Fruit fly (Drosophila melanogaster) whole organism, adult: ENCODE results near the gene dcma.

Source experiments
- CG11617 ChIP-seq: fragments of 200-800 bp; sonication (Bioruptor generic); optimal IDR thresholded peaks from 2 replicates; lab custom pipeline; 2017; ENCODE audit warnings: mild to moderate bottlenecking, missing biosample characterization, missing genetic modification reagents, missing genetic modification characterization
- CG5204 ChIP-seq: fragments of 200-800 bp; sonication (Bioruptor generic); optimal IDR thresholded peaks from 2 replicates; lab custom pipeline; 2016; ENCODE audit warnings: missing biosample characterization, missing genetic modification characterization
- Crg-1 ChIP-seq: fragments of 200-800 bp; sonication (Bioruptor generic); optimal IDR thresholded peaks from 2 replicates; lab custom pipeline; 2016; ENCODE audit warnings: missing biosample characterization, missing genetic modification characterization
- Mnt ChIP-seq: fragments of 200-800 bp; sonication (Bioruptor generic); optimal IDR thresholded peaks from 2 replicates; lab custom pipeline; 2016; ENCODE audit warnings: missing biosample characterization, mild to moderate bottlenecking, missing genetic modification characterization
- bab1 ChIP-seq: fragments of 200-800 bp; sonication (Bioruptor generic); optimal IDR thresholded peaks from 3 replicates; lab custom pipeline; 2019; ENCODE audit warnings: missing biosample characterization, mild to moderate bottlenecking, missing genetic modification characterization, moderate library complexity
- cic ChIP-seq: fragments of 200-800 bp; sonication (Bioruptor generic); optimal IDR thresholded peaks from 2 replicates; lab custom pipeline; 2017; ENCODE audit warnings: missing biosample characterization, mild to moderate bottlenecking, missing genetic modification characterization, moderate library complexity
- cnc ChIP-seq, 2 experiments: fragments of >200 bp; optimal IDR thresholded peaks; 2 replicates each; lab custom pipeline; 2017
- kay ChIP-seq: fragments of 200-800 bp; sonication (Bioruptor generic); peaks from one replicate; lab custom pipeline; 2016; ENCODE audit warnings: missing biosample characterization, missing genetic modification characterization, borderline replicate concordance
- tj ChIP-seq: fragments of 200-800 bp; sonication (Bioruptor generic); optimal IDR thresholded peaks from 3 replicates; lab custom pipeline; 2017; ENCODE audit warnings: missing biosample characterization, mild to moderate bottlenecking, missing genetic modification characterization, moderate library complexity
- toe ChIP-seq: fragments of 200-800 bp; sonication (Bioruptor generic); optimal IDR thresholded peaks from 2 replicates; lab custom pipeline; 2016; ENCODE audit warnings: missing biosample characterization, missing genetic modification characterization

DNA sequence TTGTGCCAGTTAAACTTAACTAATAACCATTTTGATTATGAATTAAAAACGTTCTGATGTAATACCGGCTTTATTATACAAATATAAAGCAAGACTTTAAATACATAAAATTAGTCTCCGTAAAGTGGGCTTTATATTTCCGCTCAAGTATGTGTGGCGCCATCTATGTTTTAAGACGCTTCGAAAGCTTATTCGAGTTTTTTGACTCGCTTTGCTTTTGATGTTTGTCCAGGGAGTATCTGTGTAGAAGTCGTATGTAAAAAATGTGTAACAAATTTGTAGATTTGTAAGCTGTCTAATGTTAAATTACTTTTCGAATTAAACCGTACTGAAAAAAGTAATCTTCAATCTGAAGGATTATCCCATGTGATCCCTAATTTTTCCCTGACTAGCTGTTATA is 33.6 kb upstream of the dcma start:
- TF ChIP-seq kay (GFP tag; lab: Kevin White, UChicago) (peak; percentile 2), bab1 (no peak), CG5204 (GFP tag; lab: Kevin White, UChicago) (no peak), cnc (optimal IDR thresholded peaks at IDR 0.05; lab: Kevin White, UChicago) (no peak), cic (GFP tag; lab: Kevin White, UChicago) (no peak), Mnt (GFP tag; lab: Kevin White, UChicago) (no peak), tj (GFP tag; lab: Kevin White, UChicago) (no peak), toe (GFP tag; lab: Kevin White, UChicago) (no peak), CG11617 (no peak), Crg-1 (GFP tag; lab: Kevin White, UChicago) (no peak)
